Worm (Caenorhabditis elegans) whole organism, mixed stage, embryonic: ENCODE measurements around the gene dmd-6.
A peak's percentile ranks its signal among the peaks of the same experiment; 100 is the strongest.

Source experiments
- M03D4.4 ChIP-seq: sonication (generic microtip); optimal IDR thresholded peaks from 2 replicates; lab custom pipeline; 2017; ENCODE audit warnings: mild to moderate bottlenecking, missing genetic modification characterization, missing compliant biosample characterization
- bed-3 ChIP-seq: fragments of 200-800 bp; sonication (Bioruptor generic); optimal IDR thresholded peaks from 3 replicates; lab custom pipeline; 2018; ENCODE audit warnings: mild to moderate bottlenecking, missing genetic modification characterization, moderate library complexity, missing compliant biosample characterization
- blmp-1 ChIP-seq: fragments of 150-350 bp; optimal IDR thresholded peaks from 2 replicates; lab custom pipeline; 2014; ENCODE audit warnings: missing biosample characterization, missing genetic modification characterization
- ceh-39 ChIP-seq: fragments of 150-350 bp; optimal IDR thresholded peaks from 2 replicates; lab custom pipeline; 2014; ENCODE audit warnings: missing biosample characterization, missing genetic modification characterization
- ceh-43 ChIP-seq: fragments of 200-800 bp; sonication (Bioruptor generic); optimal IDR thresholded peaks from 2 replicates; lab custom pipeline; 2018; ENCODE audit warnings: mild to moderate bottlenecking, missing genetic modification characterization, moderate library complexity, missing compliant biosample characterization
- ceh-83 ChIP-seq: fragments of 200-800 bp; sonication (Bioruptor generic); optimal IDR thresholded peaks from 2 replicates; lab custom pipeline; 2018; ENCODE audit warnings: mild to moderate bottlenecking, missing genetic modification characterization, missing compliant biosample characterization
- ces-1 ChIP-seq: fragments of 150-350 bp; optimal IDR thresholded peaks from 2 replicates; lab custom pipeline; 2014; ENCODE audit warnings: missing biosample characterization, missing genetic modification reagents, missing genetic modification characterization
- cnd-1 ChIP-seq: fragments of 200-800 bp; sonication (Bioruptor generic); optimal IDR thresholded peaks from 2 replicates; lab custom pipeline; 2018; ENCODE audit warnings: mild to moderate bottlenecking, missing genetic modification characterization, missing compliant biosample characterization
- drap-1 ChIP-seq: fragments of 200-800 bp; sonication (Bioruptor generic); optimal IDR thresholded peaks from 3 replicates; lab custom pipeline; 2018; ENCODE audit warnings: mild to moderate bottlenecking, missing genetic modification characterization, missing compliant biosample characterization
- elt-1 ChIP-seq: sonication (generic microtip); optimal IDR thresholded peaks from 2 replicates; lab custom pipeline; 2017; ENCODE audit warnings: missing genetic modification characterization, mild to moderate bottlenecking, missing compliant biosample characterization, antibody characterized with exemption, moderate library complexity, borderline replicate concordance; ENCODE audit not compliant: insufficient read depth
- elt-3 ChIP-seq: fragments of 150-350 bp; optimal IDR thresholded peaks from 2 replicates; lab custom pipeline; 2014; ENCODE audit warnings: missing biosample characterization, missing genetic modification characterization
- flh-1 ChIP-seq: fragments of 200-800 bp; sonication (Bioruptor generic); optimal IDR thresholded peaks from 2 replicates; lab custom pipeline; 2018; ENCODE audit warnings: mild to moderate bottlenecking, missing genetic modification characterization, moderate library complexity, missing compliant biosample characterization
- ham-2 ChIP-seq: fragments of 200-800 bp; sonication (Bioruptor generic); optimal IDR thresholded peaks from 2 replicates; lab custom pipeline; 2018; ENCODE audit warnings: mild to moderate bottlenecking, missing genetic modification characterization, missing compliant biosample characterization
- hlh-1 ChIP-seq: fragments of 150-350 bp; optimal IDR thresholded peaks from 2 replicates; lab custom pipeline; 2014; ENCODE audit warnings: missing biosample characterization, missing genetic modification reagents, missing genetic modification characterization
- lin-13 ChIP-seq: fragments of 150-350 bp; optimal IDR thresholded peaks from 2 replicates; lab custom pipeline; 2014; ENCODE audit warnings: missing biosample characterization, missing genetic modification characterization
- lin-32 ChIP-seq: fragments of 200-800 bp; sonication (Bioruptor generic); optimal IDR thresholded peaks from 2 replicates; lab custom pipeline; 2018; ENCODE audit warnings: mild to moderate bottlenecking, missing genetic modification characterization, missing compliant biosample characterization
- lsy-2 ChIP-seq: fragments of 150-350 bp; optimal IDR thresholded peaks from 2 replicates; lab custom pipeline; 2014; ENCODE audit warnings: missing biosample characterization, missing genetic modification characterization
- mab-5 ChIP-seq: fragments of 150-350 bp; optimal IDR thresholded peaks from 2 replicates; lab custom pipeline; 2014; ENCODE audit warnings: missing biosample characterization, missing genetic modification characterization
- mep-1 ChIP-seq: fragments of 150-350 bp; optimal IDR thresholded peaks from 2 replicates; lab custom pipeline; 2017; ENCODE audit warnings: missing biosample characterization, missing genetic modification reagents, missing genetic modification characterization, inconsistent platforms
- mls-2 ChIP-seq: sonication (generic microtip); optimal IDR thresholded peaks from 2 replicates; lab custom pipeline; 2016; ENCODE audit warnings: mild to moderate bottlenecking, missing genetic modification characterization, moderate library complexity, missing compliant biosample characterization
- nhr-12 ChIP-seq: fragments of 150-350 bp; optimal IDR thresholded peaks from 2 replicates; lab custom pipeline; 2014; ENCODE audit warnings: missing biosample characterization, missing genetic modification characterization
- nhr-2 ChIP-seq: fragments of 150-350 bp; optimal IDR thresholded peaks from 2 replicates; lab custom pipeline; 2014; ENCODE audit warnings: missing biosample characterization, missing genetic modification characterization
- nhr-237 ChIP-seq: fragments of 150-350 bp; optimal IDR thresholded peaks from 2 replicates; lab custom pipeline; 2014; ENCODE audit warnings: missing biosample characterization, missing genetic modification characterization
- nhr-28 ChIP-seq: fragments of 150-350 bp; optimal IDR thresholded peaks from 2 replicates; lab custom pipeline; 2014; ENCODE audit warnings: missing biosample characterization, missing genetic modification characterization
- nhr-76 ChIP-seq: sonication (generic microtip); optimal IDR thresholded peaks from 2 replicates; lab custom pipeline; 2017; ENCODE audit warnings: missing biosample characterization, missing genetic modification characterization
- pha-4 ChIP-seq: fragments of 150-350 bp; optimal IDR thresholded peaks from 2 replicates; lab custom pipeline; 2018; ENCODE audit warnings: missing biosample characterization, missing genetic modification reagents, missing genetic modification characterization
- sem-2 ChIP-seq: fragments of 200-800 bp; sonication (Bioruptor generic); optimal IDR thresholded peaks from 2 replicates; lab custom pipeline; 2018; ENCODE audit warnings: mild to moderate bottlenecking, missing genetic modification characterization, missing compliant biosample characterization
- snpc-4 ChIP-seq: fragments of 150-350 bp; optimal IDR thresholded peaks from 2 replicates; lab custom pipeline; 2014; ENCODE audit warnings: missing biosample characterization, missing genetic modification characterization
- sptf-1 ChIP-seq: sonication (generic microtip); optimal IDR thresholded peaks from 2 replicates; lab custom pipeline; 2017; ENCODE audit warnings: mild to moderate bottlenecking, missing genetic modification characterization, moderate library complexity, missing compliant biosample characterization
- unc-120 ChIP-seq: sonication (generic microtip); optimal IDR thresholded peaks from 2 replicates; lab custom pipeline; 2017; ENCODE audit warnings: missing genetic modification characterization, missing compliant biosample characterization; ENCODE audit not compliant: poor library complexity, severe bottlenecking
- unc-39 ChIP-seq: fragments of 150-350 bp; optimal IDR thresholded peaks from 2 replicates; lab custom pipeline; 2014; ENCODE audit warnings: missing biosample characterization, missing genetic modification characterization
- zip-8 ChIP-seq: fragments of 150-350 bp; optimal IDR thresholded peaks from 2 replicates; lab custom pipeline; 2014; ENCODE audit warnings: missing biosample characterization, missing genetic modification characterization
- ztf-11 ChIP-seq: fragments of 150-350 bp; optimal IDR thresholded peaks from 2 replicates; lab custom pipeline; 2014; ENCODE audit warnings: missing biosample characterization, missing genetic modification characterization

dmd-6 gene

DNA sequence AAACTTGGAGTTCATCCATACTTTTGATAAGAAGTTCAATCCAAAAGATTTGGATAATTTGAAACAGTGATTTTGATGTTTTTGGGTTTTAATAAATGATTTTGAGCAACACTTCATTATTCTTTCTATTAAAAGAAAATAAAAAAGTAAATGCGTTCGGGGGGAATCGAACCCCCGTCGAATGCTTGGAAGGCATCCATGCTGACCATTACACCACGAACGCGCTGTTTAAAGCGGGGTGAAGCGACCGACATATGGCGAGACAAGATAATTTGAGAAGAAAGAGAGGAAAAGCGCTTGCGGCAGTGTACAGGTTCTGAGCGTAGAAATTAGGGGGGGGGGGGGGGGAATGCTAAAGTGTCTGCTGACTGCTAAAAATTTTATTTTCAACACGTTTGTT, 39.9 kb upstream of the dmd-6 start:
- TF ChIP-seq flh-1 (GFP tag; lab: Kevin White, UChicago): peak; percentile 16
- TF ChIP-seq M03D4.4 (tag; lab: Kevin White, UChicago): peak; percentile 63
- TF ChIP-seq ztf-11 (tag; lab: Kevin White, UChicago): no peak
- no peak for TF ChIP-seq mep-1 (tag; lab: Kevin White, UChicago)
- no peak for TF ChIP-seq hlh-1 (tag; lab: Kevin White, UChicago)
- no peak for TF ChIP-seq elt-1 (tag; lab: Kevin White, UChicago)
- no peak for TF ChIP-seq mls-2 (tag; lab: Kevin White, UChicago)
- peak; percentile 71 for TF ChIP-seq cnd-1 (tag; lab: Kevin White, UChicago)
- TF ChIP-seq unc-39: no peak
- no peak for TF ChIP-seq nhr-28 (tag; lab: Kevin White, UChicago)
- TF ChIP-seq zip-8: no peak
- TF ChIP-seq nhr-2 (tag; lab: Kevin White, UChicago): no peak
- no peak for TF ChIP-seq nhr-237 (tag; lab: Kevin White, UChicago)
- peak; percentile 71 for TF ChIP-seq ham-2 (GFP tag; lab: Kevin White, UChicago)
- TF ChIP-seq mab-5 (tag; lab: Kevin White, UChicago): no peak
- TF ChIP-seq drap-1: no peak
- no peak for TF ChIP-seq snpc-4 (tag; lab: Kevin White, UChicago)
- TF ChIP-seq sptf-1 (tag; lab: Kevin White, UChicago): no peak
- no peak for TF ChIP-seq ceh-43 (GFP tag; lab: Kevin White, UChicago)
- TF ChIP-seq ceh-83 (GFP tag; lab: Kevin White, UChicago): peak; percentile 81
- no peak for TF ChIP-seq sem-2
- TF ChIP-seq ces-1 (GFP tag; lab: Kevin White, UChicago): no peak
- no peak for TF ChIP-seq ceh-39 (tag; lab: Kevin White, UChicago)
- TF ChIP-seq unc-120: no peak
- no peak for TF ChIP-seq lin-13
- TF ChIP-seq blmp-1 (tag; lab: Kevin White, UChicago): no peak
- no peak for TF ChIP-seq lin-32 (GFP tag; lab: Kevin White, UChicago)
- peak; percentile 22 for TF ChIP-seq bed-3 (GFP tag; lab: Kevin White, UChicago)
- no peak for TF ChIP-seq elt-3 (tag; lab: Kevin White, UChicago)
- no peak for TF ChIP-seq nhr-12 (tag; lab: Kevin White, UChicago)
- no peak for TF ChIP-seq pha-4 (tag; lab: Kevin White, UChicago)

ce11 chrIV:14578650-14579193, 37.7 kb upstream of the dmd-6 start, which contains the start of gene Y57G11B.8:
TSS of gene Y57G11B.8 (minus strand) at chrIV:14578700.
- TF ChIP-seq blmp-1 (tag; lab: Kevin White, UChicago) (no peak), nhr-28 (tag; lab: Kevin White, UChicago) (no peak), ces-1 (GFP tag; lab: Kevin White, UChicago) (no peak), ceh-43 (GFP tag; lab: Kevin White, UChicago) (no peak)

- TF ChIP-seq hlh-1 (tag; lab: Kevin White, UChicago) (no peak), ceh-83 (GFP tag; lab: Kevin White, UChicago) (no peak), mls-2 (tag; lab: Kevin White, UChicago) (no peak), pha-4 (tag; lab: Kevin White, UChicago) (no peak), unc-120 (no peak), drap-1 (no peak), nhr-76 (no peak)
Measured at ce11 chrIV:14580939-14581338, 35.5 kb upstream of the dmd-6 start, which contains the start of gene irld-18. TSS of gene irld-18 (minus strand) at chrIV:14581039.

DNA sequence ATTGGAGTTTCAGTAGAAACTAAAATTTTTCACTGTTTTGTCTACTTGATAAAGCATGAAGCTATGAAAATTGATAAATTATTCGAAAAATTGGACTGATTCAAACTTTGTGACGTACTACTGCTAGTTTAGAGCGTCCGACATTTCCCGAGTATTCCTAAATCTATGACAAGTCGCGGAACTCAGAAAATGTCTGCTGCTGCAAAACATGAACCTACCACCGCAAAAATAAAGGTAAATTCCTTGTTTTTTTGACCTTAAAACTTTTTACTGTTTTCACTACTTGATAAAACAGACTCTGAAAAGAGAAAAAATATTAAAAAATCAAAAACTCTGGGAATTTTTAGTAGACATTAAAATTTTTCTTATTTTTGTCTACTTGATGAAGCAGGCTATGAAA, 29.6 kb upstream of the dmd-6 start:
- no peak for TF ChIP-seq nhr-237 (tag; lab: Kevin White, UChicago)
- TF ChIP-seq bed-3 (GFP tag; lab: Kevin White, UChicago): no peak
- no peak for TF ChIP-seq elt-3 (tag; lab: Kevin White, UChicago)
- no peak for TF ChIP-seq nhr-12 (tag; lab: Kevin White, UChicago)
- TF ChIP-seq lin-13: no peak
- no peak for TF ChIP-seq nhr-76

DNA sequence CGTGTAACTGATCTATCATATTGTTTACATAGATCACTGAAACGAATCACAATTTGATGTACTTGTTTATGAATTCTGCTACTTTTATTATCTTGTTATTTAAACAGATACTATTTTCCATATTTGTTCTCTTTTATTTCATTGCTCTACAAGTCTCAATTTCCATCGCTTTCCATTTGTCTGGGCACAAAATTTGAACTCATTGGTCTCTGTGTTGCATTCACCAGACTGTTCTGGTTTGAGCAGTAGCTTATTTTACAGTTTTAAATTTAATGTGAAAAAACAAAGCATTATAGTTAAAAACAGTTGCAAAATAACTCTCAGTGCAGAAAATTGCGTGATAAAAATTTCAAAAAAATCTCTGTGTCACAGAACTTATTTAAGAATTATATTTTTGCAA, 28.8 kb upstream of the dmd-6 start:
- TF ChIP-seq M03D4.4 (tag; lab: Kevin White, UChicago): no peak
- no peak for TF ChIP-seq lin-32 (GFP tag; lab: Kevin White, UChicago)
- TF ChIP-seq nhr-12 (tag; lab: Kevin White, UChicago): no peak
- TF ChIP-seq unc-120: no peak
- no peak for TF ChIP-seq lsy-2 (tag; lab: Kevin White, UChicago)
- no peak for TF ChIP-seq flh-1 (GFP tag; lab: Kevin White, UChicago)
- TF ChIP-seq sptf-1 (tag; lab: Kevin White, UChicago): no peak
- no peak for TF ChIP-seq ces-1 (GFP tag; lab: Kevin White, UChicago)
- no peak for TF ChIP-seq nhr-237 (tag; lab: Kevin White, UChicago)
- no peak for TF ChIP-seq sem-2
- TF ChIP-seq ceh-43 (GFP tag; lab: Kevin White, UChicago): no peak
- no peak for TF ChIP-seq elt-1 (tag; lab: Kevin White, UChicago)
- TF ChIP-seq bed-3 (GFP tag; lab: Kevin White, UChicago): no peak
- no peak for TF ChIP-seq nhr-76
